Worm (Caenorhabditis elegans): Measurements from ENCODE around the gene F44E7.9.

DNA sequence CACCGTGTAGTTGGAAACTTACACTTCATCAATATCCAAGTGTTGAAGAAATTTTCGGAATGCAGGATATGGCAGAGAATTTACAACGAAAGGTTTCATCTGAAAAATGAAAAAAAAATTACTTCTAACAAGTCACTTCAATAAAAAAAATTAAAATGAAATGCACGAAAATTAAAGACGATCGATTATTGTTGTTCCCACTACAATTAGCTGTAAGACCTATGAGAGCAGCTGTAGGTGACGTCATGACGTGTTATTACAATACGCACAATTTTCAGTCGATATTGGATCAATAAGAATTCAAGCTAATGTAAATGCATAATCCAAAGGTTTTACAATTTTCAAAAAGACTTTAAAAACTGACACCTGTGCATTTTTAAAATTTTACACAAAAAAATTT lies 30.9 kb upstream of the F44E7.9 start, which contains the start of gene C53A3.1:
- TF ChIP-seq pag-3 (tag; optimal IDR thresholded peaks at IDR 0.05; ENCODE audit: borderline replicate concordance, insufficient read depth) (no peak), jun-1 (tag; optimal IDR thresholded peaks at IDR 0.05) (no peak), lin-39 (tag; optimal IDR thresholded peaks at IDR 0.05) (no peak), lsy-2 (tag; optimal IDR thresholded peaks at IDR 0.05) (no peak), nhr-11 (tag; optimal IDR thresholded peaks at IDR 0.05) (no peak), elt-2 (tag; optimal IDR thresholded peaks at IDR 0.05) (no peak), nhr-12 (tag; optimal IDR thresholded peaks at IDR 0.05) (no peak), zag-1 (tag; optimal IDR thresholded peaks at IDR 0.05) (no peak), nhr-237 (tag; optimal IDR thresholded peaks at IDR 0.05) (no peak), C34B4.2 (tag; optimal IDR thresholded peaks at IDR 0.05) (no peak), nhr-28 (tag; optimal IDR thresholded peaks at IDR 0.05) (no peak), pqm-1 (tag; optimal IDR thresholded peaks at IDR 0.05) (no peak), tbx-2 (tag; optimal IDR thresholded peaks at IDR 0.05) (no peak)
